Worm (Caenorhabditis elegans): ENCODE results near the gene F08F8.10.

- no peak for TF ChIP-seq sea-1 (GFP tag; conservative IDR thresholded peaks at IDR 0.05)
- no peak for TF ChIP-seq ama-1 (optimal IDR thresholded peaks at IDR 0.05)
- TF ChIP-seq hmg-4 (GFP tag; optimal IDR thresholded peaks at IDR 0.05), result no peak
- no peak for TF ChIP-seq ceh-13 (GFP tag; optimal IDR thresholded peaks at IDR 0.05)
- no peak for TF ChIP-seq F13C5.2 (tag; optimal IDR thresholded peaks at IDR 0.05)
- TF ChIP-seq ceh-36 (tag; optimal IDR thresholded peaks at IDR 0.05), result no peak
- TF ChIP-seq pes-1 (GFP tag; IDR thresholded peaks at IDR 0.05), result no peak
- no peak for TF ChIP-seq tbx-11 (GFP tag; IDR thresholded peaks at IDR 0.05)
- no peak for TF ChIP-seq aly-1 (tag; optimal IDR thresholded peaks at IDR 0.05)
- TF ChIP-seq flt-1 (GFP tag; IDR thresholded peaks at IDR 0.05), result no peak
- no peak for TF ChIP-seq tbx-37 (GFP tag; conservative IDR thresholded peaks at IDR 0.05)
These were observed 25.5 kb downstream of the F08F8.10 start for ce11 chrIII:7331671-7332070.
